Worm (Caenorhabditis elegans): ENCODE data around the gene sth-1.

The sth-1 gene

ce11 chrV:8054130-8054529 lies 2.2 kb downstream of the sth-1 start, which contains the start of gene ZC513.2:
TSS of gene ZC513.2 (plus strand) at chrV:8054430.
- TF ChIP-seq ztf-23 (GFP tag; IDR thresholded peaks at IDR 0.05), result no peak
- TF ChIP-seq tab-1 (GFP tag; IDR thresholded peaks at IDR 0.05), result no peak
- TF ChIP-seq klf-2 (GFP tag; conservative IDR thresholded peaks at IDR 0.05), result no peak
- no peak for TF ChIP-seq ref-1 (GFP tag; conservative IDR thresholded peaks at IDR 0.05)
- no peak for TF ChIP-seq T22C8.4 (GFP tag; IDR thresholded peaks at IDR 0.05)

ce11 chrV:8055170-8055569 lies 3.2 kb downstream of the sth-1 start:
- TF ChIP-seq cog-1 (tag; optimal IDR thresholded peaks at IDR 0.05), result no peak
- TF ChIP-seq med-1 (GFP tag; optimal IDR thresholded peaks at IDR 0.05; ENCODE audit: insufficient read depth), result no peak
- no peak for TF ChIP-seq ref-1 (GFP tag; conservative IDR thresholded peaks at IDR 0.05)
- TF ChIP-seq ztf-23 (GFP tag; IDR thresholded peaks at IDR 0.05), result no peak

ce11 chrV:8058359-8058758 lies 6.4 kb downstream of the sth-1 start, which contains the start of gene str-138:
TSS of gene str-138 (plus strand) at chrV:8058659.
- no peak for TF ChIP-seq T22C8.4 (GFP tag; IDR thresholded peaks at IDR 0.05)

ce11 chrV:8062074-8062473 lies 10.1 kb downstream of the sth-1 start, which contains the start of gene str-139:
TSS of gene str-139 (minus strand) at chrV:8062174.
- TF ChIP-seq cog-1 (tag; optimal IDR thresholded peaks at IDR 0.05), result no peak
- no peak for TF ChIP-seq ref-1 (GFP tag; conservative IDR thresholded peaks at IDR 0.05)
- TF ChIP-seq ztf-23 (GFP tag; IDR thresholded peaks at IDR 0.05), result no peak
- no peak for TF ChIP-seq klf-2 (GFP tag; conservative IDR thresholded peaks at IDR 0.05)
- TF ChIP-seq T22C8.4 (GFP tag; IDR thresholded peaks at IDR 0.05), result no peak
- no peak for TF ChIP-seq med-1 (GFP tag; optimal IDR thresholded peaks at IDR 0.05; ENCODE audit: insufficient read depth)
- no peak for TF ChIP-seq tab-1 (GFP tag; IDR thresholded peaks at IDR 0.05)
- TF ChIP-seq ztf-29 (GFP tag; IDR thresholded peaks at IDR 0.05), result no peak
- TF ChIP-seq flt-1 (GFP tag; IDR thresholded peaks at IDR 0.05), result no peak

- TF ChIP-seq T22C8.4 (GFP tag; IDR thresholded peaks at IDR 0.05), result no peak
- no peak for TF ChIP-seq tab-1 (GFP tag; IDR thresholded peaks at IDR 0.05)
- no peak for TF ChIP-seq ztf-29 (GFP tag; IDR thresholded peaks at IDR 0.05)
- TF ChIP-seq flt-1 (GFP tag; IDR thresholded peaks at IDR 0.05), result no peak
- TF ChIP-seq ztf-23 (GFP tag; IDR thresholded peaks at IDR 0.05), result no peak
- no peak for TF ChIP-seq cog-1 (tag; optimal IDR thresholded peaks at IDR 0.05)
- TF ChIP-seq ref-1 (GFP tag; conservative IDR thresholded peaks at IDR 0.05), result no peak
- no peak for TF ChIP-seq med-1 (GFP tag; optimal IDR thresholded peaks at IDR 0.05; ENCODE audit: insufficient read depth)
- no peak for TF ChIP-seq klf-2 (GFP tag; conservative IDR thresholded peaks at IDR 0.05)
These were observed 15.8 kb downstream of the sth-1 start, which contains the start of gene str-140 for ce11 chrV:8067800-8068199. TSS of gene str-140 (minus strand) at chrV:8067900.

- TF ChIP-seq med-1 (GFP tag; optimal IDR thresholded peaks at IDR 0.05; ENCODE audit: insufficient read depth), result no peak
- no peak for TF ChIP-seq ztf-23 (GFP tag; IDR thresholded peaks at IDR 0.05)
These were observed 17.7 kb downstream of the sth-1 start, which contains the start of gene str-143 for ce11 chrV:8069637-8070036. TSS of gene str-143 (minus strand) at chrV:8069737.

ce11 chrV:8072047-8072446 lies 20.1 kb downstream of the sth-1 start, which contains the start of gene str-144:
TSS of gene str-144 (minus strand) at chrV:8072147.
- TF ChIP-seq klf-2 (GFP tag; conservative IDR thresholded peaks at IDR 0.05) (no peak), tab-1 (GFP tag; IDR thresholded peaks at IDR 0.05) (no peak), T22C8.4 (GFP tag; IDR thresholded peaks at IDR 0.05) (no peak), ztf-23 (GFP tag; IDR thresholded peaks at IDR 0.05) (no peak), med-1 (GFP tag; optimal IDR thresholded peaks at IDR 0.05; ENCODE audit: insufficient read depth) (no peak), flt-1 (GFP tag; IDR thresholded peaks at IDR 0.05) (no peak), ztf-29 (GFP tag; IDR thresholded peaks at IDR 0.05) (no peak), ref-1 (GFP tag; conservative IDR thresholded peaks at IDR 0.05) (no peak), cog-1 (tag; optimal IDR thresholded peaks at IDR 0.05) (no peak)

ce11 chrV:8073162-8073561 lies 21.2 kb downstream of the sth-1 start:
- TF ChIP-seq klf-2 (GFP tag; conservative IDR thresholded peaks at IDR 0.05), result no peak
- TF ChIP-seq T22C8.4 (GFP tag; IDR thresholded peaks at IDR 0.05), result no peak

- no peak for TF ChIP-seq tab-1 (GFP tag; IDR thresholded peaks at IDR 0.05)
- no peak for TF ChIP-seq med-1 (GFP tag; optimal IDR thresholded peaks at IDR 0.05; ENCODE audit: insufficient read depth)
- no peak for TF ChIP-seq flt-1 (GFP tag; IDR thresholded peaks at IDR 0.05)
- no peak for TF ChIP-seq ztf-29 (GFP tag; IDR thresholded peaks at IDR 0.05)
- TF ChIP-seq T22C8.4 (GFP tag; IDR thresholded peaks at IDR 0.05), result no peak
- TF ChIP-seq cog-1 (tag; optimal IDR thresholded peaks at IDR 0.05), result no peak
- no peak for TF ChIP-seq klf-2 (GFP tag; conservative IDR thresholded peaks at IDR 0.05)
- TF ChIP-seq ref-1 (GFP tag; conservative IDR thresholded peaks at IDR 0.05), result no peak
- TF ChIP-seq ztf-23 (GFP tag; IDR thresholded peaks at IDR 0.05), result no peak
These were observed 23.8 kb downstream of the sth-1 start, which contains the start of gene catp-3 for ce11 chrV:8075712-8076111. TSS of gene catp-3 (plus strand) at chrV:8076012.

ce11 chrV:8079813-8080212 lies 27.9 kb downstream of the sth-1 start:
- TF ChIP-seq klf-2 (GFP tag; conservative IDR thresholded peaks at IDR 0.05) (no peak), T22C8.4 (GFP tag; IDR thresholded peaks at IDR 0.05) (no peak), cog-1 (tag; optimal IDR thresholded peaks at IDR 0.05) (no peak), flt-1 (GFP tag; IDR thresholded peaks at IDR 0.05) (no peak), ztf-23 (GFP tag; IDR thresholded peaks at IDR 0.05) (no peak), med-1 (GFP tag; optimal IDR thresholded peaks at IDR 0.05; ENCODE audit: insufficient read depth) (no peak), tab-1 (GFP tag; IDR thresholded peaks at IDR 0.05) (no peak), ztf-29 (GFP tag; IDR thresholded peaks at IDR 0.05) (no peak), ref-1 (GFP tag; conservative IDR thresholded peaks at IDR 0.05) (no peak)

- no peak for TF ChIP-seq klf-2 (GFP tag; conservative IDR thresholded peaks at IDR 0.05)
- no peak for TF ChIP-seq T22C8.4 (GFP tag; IDR thresholded peaks at IDR 0.05)
- no peak for TF ChIP-seq tab-1 (GFP tag; IDR thresholded peaks at IDR 0.05)
- TF ChIP-seq ztf-29 (GFP tag; IDR thresholded peaks at IDR 0.05), result no peak
- no peak for TF ChIP-seq cog-1 (tag; optimal IDR thresholded peaks at IDR 0.05)
- no peak for TF ChIP-seq med-1 (GFP tag; optimal IDR thresholded peaks at IDR 0.05; ENCODE audit: insufficient read depth)
- TF ChIP-seq ztf-23 (GFP tag; IDR thresholded peaks at IDR 0.05), result no peak
- no peak for TF ChIP-seq flt-1 (GFP tag; IDR thresholded peaks at IDR 0.05)
- TF ChIP-seq ref-1 (GFP tag; conservative IDR thresholded peaks at IDR 0.05), result no peak
These were observed 29.6 kb downstream of the sth-1 start, which contains the start of gene str-131 for ce11 chrV:8081579-8081978. TSS of gene str-131 (minus strand) at chrV:8081679.
